Worm (Caenorhabditis elegans): ENCODE results near the gene C06C6.9.

DNA sequence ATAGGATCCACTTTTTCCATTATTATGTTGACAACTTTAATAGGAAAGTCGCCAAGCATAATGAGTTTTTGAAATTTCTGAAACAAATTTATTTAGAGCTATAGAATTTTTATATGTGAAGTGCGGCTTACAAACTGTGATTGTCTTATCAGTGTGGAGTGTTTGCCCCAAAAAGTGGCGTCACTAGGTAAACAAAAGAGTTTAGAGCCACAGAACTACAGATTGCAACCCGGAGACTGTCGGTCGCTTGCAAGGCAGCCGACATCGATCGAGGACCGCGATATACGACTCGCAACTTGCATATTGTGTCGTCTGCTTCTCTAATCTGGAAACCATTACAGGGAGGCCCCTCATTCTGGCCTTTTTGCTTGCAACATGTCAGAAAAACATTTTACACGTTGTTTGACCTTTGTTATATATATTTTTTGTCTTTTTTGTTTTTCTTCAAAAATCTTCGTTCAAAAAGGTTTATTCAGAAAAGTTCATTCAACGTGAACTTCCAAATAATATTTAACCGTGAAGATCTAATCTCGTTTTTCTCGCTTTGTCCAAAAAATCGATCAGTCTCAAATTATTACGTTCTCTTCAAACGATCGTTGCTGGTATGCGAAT is 13.7 kb downstream of the C06C6.9 start, which contains the start of the genes fbxa-99 and F36G9.13:
- no peak for TF ChIP-seq tab-1 (GFP tag; IDR thresholded peaks at IDR 0.05)
- no peak for TF ChIP-seq cog-1 (tag; optimal IDR thresholded peaks at IDR 0.05)
